Worm (Caenorhabditis elegans) whole organism, midembryonic: Measurements from ENCODE around the gene ztf-28.
"Not testable (repeated sequence)": the region's sequence is repeated elsewhere in the genome, so short reads cannot be mapped to it uniquely, and the experiment has no call there.

ENCODE experiments used
- T22C8.4 ChIP-seq: fragments of 200-800 bp; sonication (Bioruptor generic); IDR thresholded peaks from 2 replicates; pipeline ENCODE4 v1.3.6; 2022; ENCODE audit warnings: missing genetic modification characterization, missing compliant biosample characterization
- cog-1 ChIP-seq: sonication (generic microtip); optimal IDR thresholded peaks from 2 replicates; lab custom pipeline; 2016; ENCODE audit warnings: missing genetic modification characterization, missing compliant biosample characterization
- flt-1 ChIP-seq: fragments of 200-800 bp; sonication (Bioruptor generic); IDR thresholded peaks from 2 replicates; pipeline ENCODE4 v1.3.6; 2022; ENCODE audit warnings: missing genetic modification characterization, missing compliant biosample characterization
- klf-2 ChIP-seq: fragments of 200-800 bp; sonication (Bioruptor generic); conservative IDR thresholded peaks from 2 replicates; pipeline ENCODE4 v1.3.6; 2022; ENCODE audit warnings: missing genetic modification reagents, missing genetic modification characterization, missing compliant biosample characterization
- med-1 ChIP-seq: sonication (generic microtip); optimal IDR thresholded peaks from 2 replicates; lab custom pipeline; 2017; ENCODE audit warnings: missing genetic modification characterization, mild to moderate bottlenecking, missing compliant biosample characterization, antibody characterized with exemption, missing genetic modification reagents; ENCODE audit not compliant: insufficient read depth
- ref-1 ChIP-seq: fragments of 200-800 bp; sonication (Bioruptor generic); conservative IDR thresholded peaks from 2 replicates; pipeline ENCODE4 v1.3.6; 2022; ENCODE audit warnings: missing genetic modification reagents, missing genetic modification characterization, missing compliant biosample characterization
- tab-1 ChIP-seq: fragments of 200-800 bp; sonication (Bioruptor generic); IDR thresholded peaks from 2 replicates; pipeline ENCODE4 v1.3.6; 2022; ENCODE audit warnings: missing genetic modification characterization, missing compliant biosample characterization
- ztf-23 ChIP-seq: fragments of 200-800 bp; sonication (Bioruptor generic); IDR thresholded peaks from 2 replicates; pipeline ENCODE4 v1.3.6; 2022; ENCODE audit warnings: missing genetic modification reagents, missing genetic modification characterization, missing compliant biosample characterization
- ztf-29 ChIP-seq: fragments of 200-800 bp; sonication (Bioruptor generic); IDR thresholded peaks from 2 replicates; pipeline ENCODE4 v1.3.6; 2022; ENCODE audit warnings: missing genetic modification reagents, missing genetic modification characterization, missing compliant biosample characterization

ztf-28 gene

ce11 chrV:2066780-2067179, 23.7 kb upstream of the ztf-28 start, which contains the start of gene nhr-86:
Gene nhr-86, minus strand, starts transcription at chrV:2066850.
- no peak for TF ChIP-seq ref-1
- TF ChIP-seq tab-1 = no peak
- no peak for TF ChIP-seq T22C8.4 (GFP tag; lab: Robert Waterston, UW)
- no peak for TF ChIP-seq flt-1 (GFP tag; lab: Robert Waterston, UW)
- no peak for TF ChIP-seq klf-2
- TF ChIP-seq ztf-29 (GFP tag; lab: Robert Waterston, UW) = no peak

- TF ChIP-seq med-1 (GFP tag; lab: Kevin White, UChicago) = no peak
- TF ChIP-seq ztf-23 (GFP tag; lab: Robert Waterston, UW) = no peak
- no peak for TF ChIP-seq ztf-29 (GFP tag; lab: Robert Waterston, UW)
- TF ChIP-seq T22C8.4 (GFP tag; lab: Robert Waterston, UW) = no peak
- no peak for TF ChIP-seq tab-1
- no peak for TF ChIP-seq cog-1 (tag; lab: Kevin White, UChicago)
- TF ChIP-seq flt-1 (GFP tag; lab: Robert Waterston, UW) = no peak
- TF ChIP-seq klf-2 = no peak
- no peak for TF ChIP-seq ref-1
Observed at ce11 chrV:2067419-2067818, 23.1 kb upstream of the ztf-28 start.

- TF ChIP-seq cog-1 (tag; lab: Kevin White, UChicago) (no peak), klf-2 (no peak), tab-1 (no peak), T22C8.4 (GFP tag; lab: Robert Waterston, UW) (no peak), med-1 (GFP tag; lab: Kevin White, UChicago) (no peak), ztf-23 (GFP tag; lab: Robert Waterston, UW) (no peak), ref-1 (no peak), flt-1 (GFP tag; lab: Robert Waterston, UW) (no peak), ztf-29 (GFP tag; lab: Robert Waterston, UW) (no peak)
Observed at ce11 chrV:2067985-2068499, 22.4 kb upstream of the ztf-28 start, which contains the start of gene lbp-9. Gene lbp-9, plus strand, starts transcription at chrV:2068449.

- TF ChIP-seq klf-2 (no peak), ztf-29 (GFP tag; lab: Robert Waterston, UW) (no peak), ztf-23 (GFP tag; lab: Robert Waterston, UW) (no peak), T22C8.4 (GFP tag; lab: Robert Waterston, UW) (no peak), cog-1 (tag; lab: Kevin White, UChicago) (no peak), med-1 (GFP tag; lab: Kevin White, UChicago) (no peak)
Observed at ce11 chrV:2068728-2069443, 21.6 kb upstream of the ztf-28 start.

ce11 chrV:2072807-2073206, 17.7 kb upstream of the ztf-28 start, which contains the start of gene Y40B10A.9:
Gene Y40B10A.9, minus strand, starts transcription at chrV:2072907.
- TF ChIP-seq cog-1 (tag; lab: Kevin White, UChicago) (no peak), ref-1 (no peak), T22C8.4 (GFP tag; lab: Robert Waterston, UW) (no peak), tab-1 (no peak), ztf-29 (GFP tag; lab: Robert Waterston, UW) (no peak), med-1 (GFP tag; lab: Kevin White, UChicago) (no peak), ztf-23 (GFP tag; lab: Robert Waterston, UW) (no peak), flt-1 (GFP tag; lab: Robert Waterston, UW) (no peak), klf-2 (no peak)

- peak; percentile 26; the same call in 1 of the 2 replicates for TF ChIP-seq ztf-23 (GFP tag; lab: Robert Waterston, UW)
- no peak for TF ChIP-seq ref-1
Observed at ce11 chrV:2076043-2076442, 14.4 kb upstream of the ztf-28 start.

ce11 chrV:2081269-2081668, 9.2 kb upstream of the ztf-28 start:
- TF ChIP-seq ztf-23 (GFP tag; lab: Robert Waterston, UW) (no peak), klf-2 (no peak), cog-1 (tag; lab: Kevin White, UChicago) (no peak), ref-1 (no peak)

ce11 chrV:2081894-2082293, 8.6 kb upstream of the ztf-28 start:
- TF ChIP-seq ref-1 = no peak
- TF ChIP-seq klf-2 = no peak
- TF ChIP-seq med-1 (GFP tag; lab: Kevin White, UChicago) = no peak
- TF ChIP-seq ztf-23 (GFP tag; lab: Robert Waterston, UW) = no peak
- TF ChIP-seq tab-1 = no peak
- no peak for TF ChIP-seq ztf-29 (GFP tag; lab: Robert Waterston, UW)
- TF ChIP-seq cog-1 (tag; lab: Kevin White, UChicago) = no peak
- no peak for TF ChIP-seq flt-1 (GFP tag; lab: Robert Waterston, UW)
- TF ChIP-seq T22C8.4 (GFP tag; lab: Robert Waterston, UW) = no peak

- TF ChIP-seq klf-2 (0 out of 2 replicates have a peak, but pooled peaks have one; percentile 10), cog-1 (tag; lab: Kevin White, UChicago) (no peak)
Observed at ce11 chrV:2083869-2084268, 6.6 kb upstream of the ztf-28 start.

ce11 chrV:2085745-2086267, 4.7 kb upstream of the ztf-28 start, which contains the start of gene F36F12.3:
Gene F36F12.3, plus strand, starts transcription at chrV:2085795.
- not testable (repeated sequence) for TF ChIP-seq tab-1; T22C8.4 (GFP tag; lab: Robert Waterston, UW); cog-1 (tag; lab: Kevin White, UChicago)
